Fruit fly (Drosophila melanogaster) whole organism, prepupa: ENCODE measurements around the gene Samuel.

Experiments used
- CG10669 ChIP-seq: fragments of 200-800 bp; sonication (Bioruptor generic); optimal IDR thresholded peaks from 3 replicates; lab custom pipeline; 2018; ENCODE audit warnings: missing biosample characterization, mild to moderate bottlenecking, missing genetic modification characterization, moderate library complexity
- CG31627 ChIP-seq: fragments of 200-800 bp; sonication (Bioruptor generic); optimal IDR thresholded peaks from 3 replicates; lab custom pipeline; 2016; ENCODE audit warnings: missing biosample characterization, missing genetic modification characterization
- CG34406 ChIP-seq: fragments of 200-800 bp; sonication (Bioruptor generic); optimal IDR thresholded peaks from 3 replicates; lab custom pipeline; 2016; ENCODE audit warnings: missing biosample characterization, missing genetic modification characterization
- CG3919 ChIP-seq: fragments of 200-800 bp; sonication (Bioruptor generic); optimal IDR thresholded peaks from 3 replicates; lab custom pipeline; 2016; ENCODE audit warnings: missing biosample characterization, missing genetic modification characterization
- CG6276 ChIP-seq: fragments of 200-800 bp; sonication (Bioruptor generic); optimal IDR thresholded peaks from 2 replicates; lab custom pipeline; 2017; ENCODE audit warnings: missing biosample characterization, mild to moderate bottlenecking, missing genetic modification characterization
- CG9139 ChIP-seq: fragments of 200-800 bp; sonication (Bioruptor generic); optimal IDR thresholded peaks from 3 replicates; lab custom pipeline; 2017; ENCODE audit warnings: missing biosample characterization, mild to moderate bottlenecking, missing genetic modification characterization
- Eip75B ChIP-seq: fragments of 200-800 bp; sonication (Bioruptor generic); optimal IDR thresholded peaks from 3 replicates; lab custom pipeline; 2016; ENCODE audit warnings: missing biosample characterization, missing genetic modification characterization
- Ets21C ChIP-seq: fragments of 200-800 bp; sonication (Bioruptor generic); optimal IDR thresholded peaks from 3 replicates; lab custom pipeline; 2016; ENCODE audit warnings: missing biosample characterization, missing genetic modification characterization
- Gug ChIP-seq: fragments of 200-800 bp; sonication (Bioruptor generic); IDR thresholded peaks from 2 replicates; pipeline ENCODE4 v1.3.6; 2022; ENCODE audit warnings: missing biosample characterization, missing genetic modification characterization
- Lpt ChIP-seq: fragments of 200-800 bp; sonication (Bioruptor generic); optimal IDR thresholded peaks from 3 replicates; lab custom pipeline; 2016; ENCODE audit warnings: missing biosample characterization, missing genetic modification characterization
- OdsH ChIP-seq: fragments of 200-800 bp; sonication (Bioruptor generic); optimal IDR thresholded peaks from 3 replicates; lab custom pipeline; 2016; ENCODE audit warnings: missing biosample characterization, missing genetic modification characterization
- Sox15 ChIP-seq: fragments of 200-800 bp; sonication (Bioruptor generic); optimal IDR thresholded peaks from 3 replicates; lab custom pipeline; 2016; ENCODE audit warnings: missing biosample characterization, missing genetic modification characterization
- dac ChIP-seq: fragments of 200-800 bp; sonication (Bioruptor generic); optimal IDR thresholded peaks from 2 replicates; lab custom pipeline; 2017; ENCODE audit warnings: missing biosample characterization, mild to moderate bottlenecking, missing genetic modification characterization
- pdm3 ChIP-seq: fragments of 200-800 bp; sonication (Bioruptor generic); optimal IDR thresholded peaks from 3 replicates; lab custom pipeline; 2016; ENCODE audit warnings: missing biosample characterization, missing genetic modification characterization

DNA sequence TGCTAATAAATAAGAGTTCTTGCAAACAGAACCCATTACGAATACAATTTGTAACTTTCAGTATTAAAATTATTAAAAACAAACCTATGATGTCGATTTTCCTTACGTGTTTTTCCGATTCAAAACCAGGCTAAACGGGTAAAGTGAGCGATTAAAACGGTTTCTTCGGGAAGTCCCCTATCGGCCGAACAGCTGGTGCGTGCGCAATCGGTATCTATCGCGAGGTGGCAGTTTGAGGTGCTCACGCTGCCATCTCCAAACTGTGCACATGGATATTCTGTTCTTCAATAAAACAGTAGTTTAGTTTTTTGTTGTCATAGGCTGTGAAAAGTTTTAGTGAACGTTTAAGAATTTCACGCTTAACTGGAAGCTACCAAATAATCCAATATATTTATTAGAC lies 77.6 kb downstream of the Samuel start, which contains the start of gene TTLL4A:
- TF ChIP-seq dac (GFP tag; lab: Kevin White, UChicago), result no peak
- no peak for TF ChIP-seq CG34406 (GFP tag; lab: Kevin White, UChicago)
- TF ChIP-seq CG6276, result no peak
- TF ChIP-seq OdsH (GFP tag; lab: Kevin White, UChicago), result no peak
- no peak for TF ChIP-seq CG9139 (GFP tag; lab: Kevin White, UChicago)
- no peak for TF ChIP-seq Lpt (GFP tag; lab: Kevin White, UChicago)
- TF ChIP-seq Sox15 (GFP tag; lab: Kevin White, UChicago), result no peak
- no peak for TF ChIP-seq Gug (GFP tag; lab: Robert Waterston, UW)
- TF ChIP-seq CG3919 (GFP tag; lab: Kevin White, UChicago), result no peak
- TF ChIP-seq Ets21C, result no peak
- TF ChIP-seq Eip75B (GFP tag; lab: Kevin White, UChicago), result no peak
- TF ChIP-seq CG10669 (GFP tag; lab: Kevin White, UChicago), result no peak
- TF ChIP-seq pdm3, result no peak
- TF ChIP-seq CG31627 (GFP tag; lab: Kevin White, UChicago), result no peak
